Fruit fly (Drosophila melanogaster): ENCODE results near the gene CG14265.
A peak's percentile ranks its signal among the peaks of the same experiment; 100 is the strongest.

CG14265 gene

dm6 chrX:3188419-3188818 lies 48.1 kb downstream of the CG14265 start (continued):
- TF ChIP-seq grau (tag; optimal IDR thresholded peaks at IDR 0.05) (peak; percentile 3), sqz (GFP tag; optimal IDR thresholded peaks at IDR 0.05) (peak; percentile 51), gro (GFP tag; optimal IDR thresholded peaks at IDR 0.05) (peak; percentile 17), chn (GFP tag; optimal IDR thresholded peaks at IDR 0.05) (no peak), Opbp (GFP tag; IDR thresholded peaks at IDR 0.05; ENCODE audit: partially characterized antibody) (no peak), CG16863 (GFP tag; optimal IDR thresholded peaks at IDR 0.05) (peak; percentile 15), Antp (GFP tag; optimal IDR thresholded peaks at IDR 0.05) (peak; percentile 26), CG4328 (GFP tag; optimal IDR thresholded peaks at IDR 0.05) (peak; percentile 47), Ada2b (GFP tag; IDR thresholded peaks at IDR 0.05) (peak; percentile 25; the same call in 1 of the 2 replicates), Dip3 (GFP tag; optimal IDR thresholded peaks at IDR 0.05) (no peak), ATbp (GFP tag; optimal IDR thresholded peaks at IDR 0.05) (peak; percentile 77), CG18764 (GFP tag; optimal IDR thresholded peaks at IDR 0.05) (peak; percentile 39), CG11695 (GFP tag; IDR thresholded peaks at IDR 0.05) (peak; percentile 40; the same call in 1 of the 3 replicates), HmgD (GFP tag; optimal IDR thresholded peaks at IDR 0.05) (no peak), bsh (GFP tag; optimal IDR thresholded peaks at IDR 0.05) (peak in 1 of 2 experiments; percentile 60), Nf-YA (GFP tag; IDR thresholded peaks at IDR 0.05) (no peak), CG33213 (GFP tag; optimal IDR thresholded peaks at IDR 0.05) (peak; percentile 8), Sox100B (GFP tag; optimal IDR thresholded peaks at IDR 0.05) (peak; percentile 56), Sox102F (GFP tag; optimal IDR thresholded peaks at IDR 0.05) (peak; percentile 42), lmd (GFP tag; IDR thresholded peaks at IDR 0.05) (no peak), CG13424 (tag; optimal IDR thresholded peaks at IDR 0.05) (peak; percentile 39), gcm (GFP tag; optimal IDR thresholded peaks at IDR 0.05) (peak; percentile 55), klu (GFP tag; IDR thresholded peaks at IDR 0.05) (no peak), Doc3 (GFP tag; IDR thresholded peaks at IDR 0.05; ENCODE audit: partially characterized antibody) (no peak), vvl (GFP tag; IDR thresholded peaks at IDR 0.05) (peak; percentile 47; the same call in 1 of the 2 replicates), sd (tag; optimal IDR thresholded peaks at IDR 0.05) (no peak), Atf3 (GFP tag; optimal IDR thresholded peaks at IDR 0.05) (no peak), CG18599 (GFP tag; optimal IDR thresholded peaks at IDR 0.05) (peak; percentile 41), Sry-β (GFP tag; optimal IDR thresholded peaks at IDR 0.05) (peak; percentile 7), nau (GFP tag; optimal IDR thresholded peaks at IDR 0.05) (peak; percentile 63)

dm6 chrX:3187593-3187992 lies 48.9 kb downstream of the CG14265 start:
- TF ChIP-seq ewg (GFP tag; optimal IDR thresholded peaks at IDR 0.05) (no peak), hbn (GFP tag; IDR thresholded peaks at IDR 0.05; ENCODE audit: partially characterized antibody) (no peak), Ptx1 (GFP tag; IDR thresholded peaks at IDR 0.05) (no peak), CG5180 (GFP tag; optimal IDR thresholded peaks at IDR 0.05) (peak; percentile 23), insv (GFP tag; optimal IDR thresholded peaks at IDR 0.05) (peak; percentile 4 to 92), stwl (tag; optimal IDR thresholded peaks at IDR 0.05) (no peak), CG11723 (GFP tag; optimal IDR thresholded peaks at IDR 0.05) (no peak), sens (GFP tag) (peak; percentile 33), CG12104 (GFP tag; optimal IDR thresholded peaks at IDR 0.05) (no peak), bowl (GFP tag; IDR thresholded peaks at IDR 0.05) (no peak), disco-r (GFP tag; optimal IDR thresholded peaks at IDR 0.05) (no peak), chm (GFP tag; IDR thresholded peaks at IDR 0.05) (no peak), ac (GFP tag; optimal IDR thresholded peaks at IDR 0.05) (no peak), CG17385 (GFP tag; optimal IDR thresholded peaks at IDR 0.05) (no peak)
